Fruit fly (Drosophila melanogaster) whole organism: ENCODE measurements around the gene CG4020.

ENCODE experiments used
- CG8478 ChIP-seq: fragments of >200 bp; optimal IDR thresholded peaks from 2 replicates; lab custom pipeline; 2018; ENCODE audit warnings: inconsistent platforms
- Dll ChIP-seq: fragments of >200 bp; optimal IDR thresholded peaks from 2 replicates; lab custom pipeline; 2017
- EcR ChIP-seq, 2 experiments: fragments of >200 bp; optimal IDR thresholded peaks; 2 replicates each; lab custom pipeline; 2017; ENCODE audit warnings: missing biosample characterization in 2 of 2, missing genetic modification characterization in 2 of 2, missing genetic modification reagents in 2 of 2
- pan ChIP-seq: fragments of >200 bp; optimal IDR thresholded peaks from 2 replicates; lab custom pipeline; 2017
- psq ChIP-seq: fragments of >200 bp; optimal IDR thresholded peaks from 2 replicates; lab custom pipeline; 2017
- usp ChIP-seq: fragments of >200 bp; optimal IDR thresholded peaks from 2 replicates; lab custom pipeline; 2017; ENCODE audit warnings: missing biosample characterization, missing genetic modification characterization, mixed read lengths

DNA sequence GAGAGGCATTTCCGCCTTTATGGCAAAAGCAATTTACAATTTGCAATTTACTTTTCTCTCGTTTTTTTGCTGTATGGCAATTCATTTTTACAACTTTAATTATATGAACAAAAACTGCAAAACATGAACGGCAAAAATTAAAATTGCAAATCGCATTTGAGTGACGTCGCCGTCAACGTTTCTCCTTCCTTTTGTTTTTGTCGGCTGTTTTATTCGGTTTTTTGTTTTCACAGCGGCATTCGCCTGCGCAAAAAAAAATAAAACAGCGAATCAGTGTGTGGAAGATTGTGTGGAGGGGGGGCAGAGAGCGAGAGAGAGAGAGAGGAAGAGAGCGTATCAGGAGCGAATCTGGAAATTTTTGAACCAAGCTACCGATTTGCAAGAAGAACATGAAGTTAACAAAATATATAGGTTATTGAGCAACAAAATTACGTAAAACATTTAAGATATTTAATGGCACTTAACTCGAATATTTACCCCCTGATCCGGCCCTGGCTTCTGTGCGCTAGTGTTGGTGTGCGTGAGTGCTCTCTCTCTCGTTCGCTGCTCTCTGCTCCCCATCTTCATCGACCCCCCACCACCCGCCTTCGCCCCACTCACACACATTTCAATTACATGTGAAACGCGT, 13.1 kb downstream of the CG4020 start:
- TF ChIP-seq usp (no peak), Dll (lab: Kevin White, UChicago) (no peak), EcR (GFP tag; optimal IDR thresholded peaks at IDR 0.05; lab: Kevin White, UChicago) (no peak), psq (lab: Kevin White, UChicago) (peak; percentile 35), pan (lab: Kevin White, UChicago) (no peak), CG8478 (lab: Kevin White, UChicago) (no peak)
